Fruit fly (Drosophila melanogaster) whole organism, prepupa: ENCODE data around the gene slp1.

Source experiments
- CG10631 ChIP-seq: fragments of 200-800 bp; sonication (Bioruptor generic); optimal IDR thresholded peaks from 2 replicates; lab custom pipeline; 2016; ENCODE audit warnings: missing biosample characterization, missing genetic modification characterization
- CG10669 ChIP-seq: fragments of 200-800 bp; sonication (Bioruptor generic); optimal IDR thresholded peaks from 3 replicates; lab custom pipeline; 2018; ENCODE audit warnings: missing biosample characterization, mild to moderate bottlenecking, missing genetic modification characterization, moderate library complexity
- CG11762 ChIP-seq: fragments of 200-800 bp; sonication (Bioruptor generic); optimal IDR thresholded peaks from 3 replicates; lab custom pipeline; 2016; ENCODE audit warnings: missing biosample characterization, missing genetic modification characterization; ENCODE audit not compliant: insufficient read depth
- CG15336 ChIP-seq: fragments of 200-800 bp; sonication (Bioruptor generic); IDR thresholded peaks from 2 replicates; pipeline ENCODE4 v1.3.6; 2022; ENCODE audit warnings: missing biosample characterization, missing genetic modification characterization
- CG1621 ChIP-seq: fragments of 200-800 bp; sonication (Bioruptor generic); optimal IDR thresholded peaks from 3 replicates; lab custom pipeline; 2018; ENCODE audit warnings: missing biosample characterization, mild to moderate bottlenecking, missing genetic modification characterization
- CG16779 ChIP-seq: fragments of 200-800 bp; sonication (Bioruptor generic); optimal IDR thresholded peaks from 3 replicates; lab custom pipeline; 2017; ENCODE audit warnings: missing biosample characterization, mild to moderate bottlenecking, missing genetic modification characterization
- CG3032 ChIP-seq: fragments of 200-800 bp; optimal IDR thresholded peaks from 2 replicates; lab custom pipeline; 2019; ENCODE audit warnings: missing biosample characterization, mild to moderate bottlenecking, missing genetic modification characterization, moderate library complexity
- CG31627 ChIP-seq: fragments of 200-800 bp; sonication (Bioruptor generic); optimal IDR thresholded peaks from 3 replicates; lab custom pipeline; 2016; ENCODE audit warnings: missing biosample characterization, missing genetic modification characterization
- CG4318 ChIP-seq: fragments of 200-800 bp; sonication (Bioruptor generic); optimal IDR thresholded peaks from 3 replicates; lab custom pipeline; 2017; ENCODE audit warnings: missing biosample characterization, mild to moderate bottlenecking, missing genetic modification characterization
- CG6163 ChIP-seq: fragments of 200-800 bp; sonication (Bioruptor generic); IDR thresholded peaks from 3 replicates; pipeline ENCODE4 v1.3.6; 2022; ENCODE audit warnings: missing biosample characterization, missing genetic modification characterization
- CG6276 ChIP-seq: fragments of 200-800 bp; sonication (Bioruptor generic); optimal IDR thresholded peaks from 2 replicates; lab custom pipeline; 2017; ENCODE audit warnings: missing biosample characterization, mild to moderate bottlenecking, missing genetic modification characterization
- CG8119 ChIP-seq: fragments of 200-800 bp; sonication (Bioruptor generic); IDR thresholded peaks from 3 replicates; pipeline ENCODE4 v1.3.6; 2022; ENCODE audit warnings: missing biosample characterization, missing genetic modification characterization
- CG8632 ChIP-seq: fragments of 200-800 bp; sonication (Bioruptor generic); optimal IDR thresholded peaks from 3 replicates; lab custom pipeline; 2016; ENCODE audit warnings: missing biosample characterization, missing genetic modification characterization
- CG9139 ChIP-seq: fragments of 200-800 bp; sonication (Bioruptor generic); optimal IDR thresholded peaks from 3 replicates; lab custom pipeline; 2017; ENCODE audit warnings: missing biosample characterization, mild to moderate bottlenecking, missing genetic modification characterization
- Eip75B ChIP-seq: fragments of 200-800 bp; sonication (Bioruptor generic); optimal IDR thresholded peaks from 3 replicates; lab custom pipeline; 2016; ENCODE audit warnings: missing biosample characterization, missing genetic modification characterization
- Hr4 ChIP-seq: fragments of 200-800 bp; sonication (Bioruptor generic); optimal IDR thresholded peaks from 3 replicates; lab custom pipeline; 2016; ENCODE audit warnings: missing biosample characterization, missing genetic modification characterization
- Met ChIP-seq: fragments of 200-800 bp; sonication (Bioruptor generic); optimal IDR thresholded peaks from 3 replicates; lab custom pipeline; 2016; ENCODE audit warnings: missing biosample characterization, missing genetic modification characterization
- OdsH ChIP-seq: fragments of 200-800 bp; sonication (Bioruptor generic); optimal IDR thresholded peaks from 3 replicates; lab custom pipeline; 2016; ENCODE audit warnings: missing biosample characterization, missing genetic modification characterization
- Smox ChIP-seq: fragments of 200-800 bp; sonication (Bioruptor generic); optimal IDR thresholded peaks from 3 replicates; lab custom pipeline; 2016; ENCODE audit warnings: missing biosample characterization, missing genetic modification characterization
- Sox102F ChIP-seq: fragments of 200-800 bp; sonication (Bioruptor generic); optimal IDR thresholded peaks from 2 replicates; lab custom pipeline; 2016; ENCODE audit warnings: missing biosample characterization, mild to moderate bottlenecking, missing genetic modification characterization
- achi ChIP-seq: fragments of 200-800 bp; sonication (Bioruptor generic); optimal IDR thresholded peaks from 3 replicates; lab custom pipeline; 2016; ENCODE audit warnings: missing biosample characterization, missing genetic modification characterization
- cyc ChIP-seq: fragments of 200-800 bp; sonication (Bioruptor generic); optimal IDR thresholded peaks from 3 replicates; lab custom pipeline; 2016; ENCODE audit warnings: missing biosample characterization, missing genetic modification characterization
- dsx ChIP-seq: fragments of 200-800 bp; optimal IDR thresholded peaks from 3 replicates; lab custom pipeline; 2019; ENCODE audit warnings: missing biosample characterization, mild to moderate bottlenecking, missing genetic modification characterization, moderate library complexity; ENCODE audit not compliant: poor library complexity, severe bottlenecking
- eg ChIP-seq: fragments of 200-800 bp; sonication (Bioruptor generic); IDR thresholded peaks from 3 replicates; pipeline ENCODE4 v1.3.6; 2022; ENCODE audit warnings: missing biosample characterization, missing genetic modification characterization
- esn ChIP-seq: fragments of 200-800 bp; sonication (Bioruptor generic); optimal IDR thresholded peaks from 2 replicates; lab custom pipeline; 2016; ENCODE audit warnings: missing biosample characterization, mild to moderate bottlenecking, missing genetic modification characterization, moderate library complexity
- fd59A ChIP-seq: fragments of 200-800 bp; sonication (Bioruptor generic); optimal IDR thresholded peaks from 2 replicates; lab custom pipeline; 2017; ENCODE audit warnings: missing biosample characterization, mild to moderate bottlenecking, missing genetic modification characterization, missing genetic modification reagents
- fd85E ChIP-seq: fragments of 200-800 bp; sonication (Bioruptor generic); optimal IDR thresholded peaks from 3 replicates; lab custom pipeline; 2016; ENCODE audit warnings: missing biosample characterization, missing genetic modification characterization
- lz ChIP-seq: fragments of 200-800 bp; sonication (Bioruptor generic); optimal IDR thresholded peaks from 3 replicates; lab custom pipeline; 2016; ENCODE audit warnings: missing biosample characterization, missing genetic modification characterization
- net ChIP-seq: fragments of 200-800 bp; sonication (Bioruptor generic); optimal IDR thresholded peaks from 3 replicates; lab custom pipeline; 2016; ENCODE audit warnings: missing biosample characterization, missing genetic modification characterization
- ss ChIP-seq, 2 experiments: fragments of 200-800 bp; sonication (Bioruptor generic); optimal IDR thresholded peaks; 2 replicates in 1 of 2; 3 replicates in 1 of 2; lab custom pipeline; 2017 to 2018; ENCODE audit warnings: mild to moderate bottlenecking in 2 of 2, missing biosample characterization in 2 of 2, missing genetic modification characterization in 2 of 2, moderate library complexity in 1 of 2
- svp ChIP-seq: fragments of 200-800 bp; sonication (Bioruptor generic); peaks from one replicate; lab custom pipeline; 2016; ENCODE audit warnings: missing biosample characterization, missing genetic modification characterization
- vri ChIP-seq: fragments of 200-800 bp; sonication (Bioruptor generic); optimal IDR thresholded peaks from 3 replicates; lab custom pipeline; 2016; ENCODE audit warnings: missing biosample characterization, mild to moderate bottlenecking, missing genetic modification characterization

Gene slp1

dm6 chr2L:3861388-3861787 is 35.9 kb downstream of the slp1 start (continued):
- TF ChIP-seq CG11762 (no peak), dsx (GFP tag; lab: Kevin White, UChicago) (peak; percentile 70), CG8632 (peak; percentile 36), CG4318 (no peak), ss (GFP tag; optimal IDR thresholded peaks at IDR 0.05; lab: Kevin White, UChicago) (peak in 1 of 2 experiments; percentile 64), Smox (no peak), fd85E (no peak), CG3032 (peak; percentile 67), lz (GFP tag; lab: Kevin White, UChicago) (peak; percentile 63), fd59A (GFP tag; lab: Kevin White, UChicago) (peak; percentile 53), Eip75B (GFP tag; lab: Kevin White, UChicago) (no peak), svp (peak; percentile 79), CG31627 (GFP tag; lab: Kevin White, UChicago) (peak; percentile 48), vri (GFP tag; lab: Kevin White, UChicago) (no peak), net (GFP tag; lab: Kevin White, UChicago) (no peak), CG8119 (GFP tag; lab: Robert Waterston, UW) (0 out of 3 replicates have a peak, but pooled peaks have one; percentile 31), Met (no peak), OdsH (peak; percentile 56), CG1621 (tag; lab: Kevin White, UChicago) (peak; percentile 58), Hr4 (GFP tag; lab: Kevin White, UChicago) (no peak), CG9139 (GFP tag; lab: Kevin White, UChicago) (peak; percentile 25), CG16779 (tag; lab: Kevin White, UChicago) (no peak)

dm6 chr2L:3862437-3863041 is 37.1 kb downstream of the slp1 start, which contains the start of gene TTLL4B:
TTLL4B (plus strand) TSS chr2L:3862668.
- no peak for TF ChIP-seq Eip75B (GFP tag; lab: Kevin White, UChicago)
- TF ChIP-seq CG6276: peak; percentile 98
- peak; percentile 24 for TF ChIP-seq esn

DNA sequence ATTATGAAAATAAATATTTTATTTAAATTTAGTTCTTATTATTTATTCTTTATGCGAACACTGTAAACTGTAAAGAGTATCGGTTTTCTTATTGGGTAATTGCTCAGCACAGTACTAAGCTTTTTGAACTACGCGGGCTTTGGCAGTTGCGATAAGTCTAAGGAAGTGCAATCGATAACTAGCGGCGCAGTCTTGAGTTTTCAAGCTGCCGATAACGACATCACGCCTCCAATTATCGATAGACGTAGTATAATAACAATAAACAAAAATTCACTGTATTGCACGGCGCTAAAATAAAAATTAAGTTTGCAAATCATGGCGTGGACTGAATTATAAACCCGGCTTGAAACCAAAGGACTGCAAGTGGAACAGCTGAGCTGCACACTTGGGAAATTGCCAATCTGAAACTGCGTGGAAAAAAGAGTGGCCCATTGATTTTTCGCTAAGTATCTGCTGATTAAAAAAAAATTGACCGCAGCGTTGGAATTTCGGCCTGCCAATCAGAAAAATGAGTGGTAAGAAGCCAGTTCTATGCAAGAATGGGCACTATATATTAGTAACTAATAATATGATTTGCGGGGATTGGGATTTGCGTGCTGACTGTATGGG is 42.1 kb downstream of the slp1 start, which contains the start of gene Cep97:
Gene Cep97, plus strand, starts transcription at position 224 of the 609 bp plus-strand sequence.
- TF ChIP-seq svp (peak; percentile 85), CG10631 (no peak)

DNA sequence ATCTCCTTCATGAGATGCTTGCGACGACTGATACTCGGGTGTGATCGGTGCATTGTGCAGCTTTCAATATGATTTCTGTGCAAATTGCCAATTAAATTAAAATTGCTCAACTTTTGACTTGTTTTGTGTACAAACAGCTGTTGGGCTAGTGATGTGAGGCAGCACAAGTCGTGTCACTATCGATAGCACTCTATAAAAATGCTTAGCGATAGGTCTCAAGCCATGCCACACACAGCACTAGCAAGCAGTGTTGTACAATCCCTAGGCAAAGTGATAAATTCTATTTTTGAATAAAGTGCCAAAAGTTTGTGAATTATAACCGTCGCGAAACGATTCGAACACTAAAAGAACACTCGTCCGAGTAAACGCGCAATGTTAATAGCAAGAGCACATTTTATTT is 46.8 kb downstream of the slp1 start, which contains the start of gene CG31957:
Gene CG31957, minus strand, starts transcription at position 176 of the 400 bp plus-strand sequence.
- TF ChIP-seq Met (no peak), cyc (GFP tag; lab: Kevin White, UChicago) (peak; percentile 24), Smox (no peak), net (GFP tag; lab: Kevin White, UChicago) (no peak), svp (peak; percentile 86), lz (GFP tag; lab: Kevin White, UChicago) (peak; percentile 66), dsx (GFP tag; lab: Kevin White, UChicago) (no peak), eg (0 out of 3 replicates have a peak, but pooled peaks have one; percentile 10), CG10669 (GFP tag; lab: Kevin White, UChicago) (no peak), achi (no peak), CG6163 (peak; percentile 24; the same call in 2 of the 3 replicates), fd59A (GFP tag; lab: Kevin White, UChicago) (no peak), esn (peak; percentile 69), Sox102F (no peak), CG31627 (GFP tag; lab: Kevin White, UChicago) (peak; percentile 60), CG15336 (no peak)
